Fruit fly (Drosophila melanogaster): ENCODE data around the gene Drsl1.

Drsl1 gene

dm6 chr3L:3319992-3320732 lies 15.4 kb downstream of the Drsl1 start:
- no peak for TF ChIP-seq pad (GFP tag; optimal IDR thresholded peaks at IDR 0.05)
- TF ChIP-seq bab1 (GFP tag; optimal IDR thresholded peaks at IDR 0.05) = peak; percentile 37
- TF ChIP-seq CG7045 (GFP tag; optimal IDR thresholded peaks at IDR 0.05) = no peak
- peak; percentile 0 for TF ChIP-seq toe (GFP tag; optimal IDR thresholded peaks at IDR 0.05)
- TF ChIP-seq tj (GFP tag; optimal IDR thresholded peaks at IDR 0.05) = no peak
- TF ChIP-seq cnc (optimal IDR thresholded peaks at IDR 0.05) = peak in 1 of 2 experiments; percentile 4
- peak; percentile 55 for TF ChIP-seq CG7101 (tag; optimal IDR thresholded peaks at IDR 0.05)
- peak; percentile 48 for TF ChIP-seq CG33017 (tag; optimal IDR thresholded peaks at IDR 0.05)
- peak; percentile 5 for TF ChIP-seq Crg-1 (GFP tag; optimal IDR thresholded peaks at IDR 0.05)
- no peak for TF ChIP-seq CG11617 (GFP tag; optimal IDR thresholded peaks at IDR 0.05)
- TF ChIP-seq ovo (GFP tag; optimal IDR thresholded peaks at IDR 0.05) = no peak
- TF ChIP-seq Hr96 (GFP tag; optimal IDR thresholded peaks at IDR 0.05) = peak; percentile 5
- TF ChIP-seq Clk (GFP tag; optimal IDR thresholded peaks at IDR 0.05) = peak; percentile 35
- TF ChIP-seq Mnt (GFP tag; optimal IDR thresholded peaks at IDR 0.05) = no peak
- no peak for TF ChIP-seq kay (GFP tag; ENCODE audit: borderline replicate concordance)
- TF ChIP-seq cic (GFP tag; optimal IDR thresholded peaks at IDR 0.05) = peak; percentile 75
- peak; percentile 34 for TF ChIP-seq CG12768 (GFP tag; optimal IDR thresholded peaks at IDR 0.05)

DNA sequence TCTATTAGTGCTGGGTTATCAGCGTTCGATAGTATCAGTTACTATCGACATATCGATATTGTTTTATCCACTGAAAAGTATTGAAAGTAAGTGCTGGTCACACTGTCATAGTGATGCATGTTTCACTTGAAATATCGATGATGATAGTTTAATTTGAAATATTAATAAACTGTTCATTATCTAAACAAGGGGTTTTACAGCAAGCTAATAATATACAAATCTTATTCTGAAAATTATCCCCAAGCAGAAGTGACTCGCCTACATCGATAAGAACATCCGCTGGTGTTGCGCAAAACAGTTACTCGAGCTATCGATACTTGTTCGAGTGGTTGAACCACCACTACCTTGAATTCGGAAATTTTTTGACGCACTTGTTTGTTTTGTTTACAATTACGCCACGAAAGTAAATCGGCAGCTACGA lies 16.4 kb downstream of the Drsl1 start, which contains the start of the genes PIG-C, CG12016 and Dpm2:
Gene PIG-C (minus strand): TSS at position 10 of the 421 bp plus-strand sequence.
Gene CG12016 (plus strand): TSS at position 333 of the 421 bp plus-strand sequence.
Gene Dpm2 (plus strand): TSS at position 333 of the 421 bp plus-strand sequence.
- TF ChIP-seq CG33017 (tag; optimal IDR thresholded peaks at IDR 0.05) (peak; percentile 66), CG14711 (tag; optimal IDR thresholded peaks at IDR 0.05) (peak; percentile 53), CG11617 (GFP tag; optimal IDR thresholded peaks at IDR 0.05) (peak; percentile 59), kay (GFP tag; ENCODE audit: borderline replicate concordance) (no peak), bab1 (GFP tag; optimal IDR thresholded peaks at IDR 0.05) (peak; percentile 75), CG7045 (GFP tag; optimal IDR thresholded peaks at IDR 0.05) (peak; percentile 54), cnc (optimal IDR thresholded peaks at IDR 0.05) (no peak), toe (GFP tag; optimal IDR thresholded peaks at IDR 0.05) (peak; percentile 92), CG12768 (GFP tag; optimal IDR thresholded peaks at IDR 0.05) (peak; percentile 40), CG7101 (tag; optimal IDR thresholded peaks at IDR 0.05) (peak; percentile 75), Clk (GFP tag; optimal IDR thresholded peaks at IDR 0.05) (peak; percentile 44), cic (GFP tag; optimal IDR thresholded peaks at IDR 0.05) (no peak), pad (GFP tag; optimal IDR thresholded peaks at IDR 0.05) (peak; percentile 54), CG5204 (GFP tag; optimal IDR thresholded peaks at IDR 0.05) (no peak), ovo (GFP tag; optimal IDR thresholded peaks at IDR 0.05) (peak; percentile 49), CG1620 (GFP tag; optimal IDR thresholded peaks at IDR 0.05) (peak; percentile 81), tj (GFP tag; optimal IDR thresholded peaks at IDR 0.05) (peak; percentile 40), Mnt (GFP tag; optimal IDR thresholded peaks at IDR 0.05) (peak; percentile 76), Crg-1 (GFP tag; optimal IDR thresholded peaks at IDR 0.05) (peak; percentile 65), Hr96 (GFP tag; optimal IDR thresholded peaks at IDR 0.05) (peak; percentile 85)

- TF ChIP-seq bab1 (GFP tag; optimal IDR thresholded peaks at IDR 0.05) (no peak), pad (GFP tag; optimal IDR thresholded peaks at IDR 0.05) (no peak), Clk (GFP tag; optimal IDR thresholded peaks at IDR 0.05) (no peak), CG33017 (tag; optimal IDR thresholded peaks at IDR 0.05) (no peak), CG1620 (GFP tag; optimal IDR thresholded peaks at IDR 0.05) (no peak), CG14711 (tag; optimal IDR thresholded peaks at IDR 0.05) (no peak), tj (GFP tag; optimal IDR thresholded peaks at IDR 0.05) (no peak), toe (GFP tag; optimal IDR thresholded peaks at IDR 0.05) (no peak), cic (GFP tag; optimal IDR thresholded peaks at IDR 0.05) (no peak), Crg-1 (GFP tag; optimal IDR thresholded peaks at IDR 0.05) (no peak)
These were observed 19.1 kb downstream of the Drsl1 start, which contains the start of gene Drsl5 for dm6 chr3L:3316441-3316840. TSS of gene Drsl5 (plus strand) at chr3L:3316781.

- TF ChIP-seq CG11617 (GFP tag; optimal IDR thresholded peaks at IDR 0.05) (no peak), bab1 (GFP tag; optimal IDR thresholded peaks at IDR 0.05) (peak; percentile 22), CG7101 (tag; optimal IDR thresholded peaks at IDR 0.05) (no peak), CG1620 (GFP tag; optimal IDR thresholded peaks at IDR 0.05) (no peak)
These were observed 20.3 kb downstream of the Drsl1 start, which contains the start of gene Drsl4 for dm6 chr3L:3315288-3315687. TSS of gene Drsl4 (plus strand) at chr3L:3315620.

- TF ChIP-seq ovo (GFP tag; optimal IDR thresholded peaks at IDR 0.05) = no peak
- TF ChIP-seq CG7045 (GFP tag; optimal IDR thresholded peaks at IDR 0.05) = no peak
- no peak for TF ChIP-seq kay (GFP tag; ENCODE audit: borderline replicate concordance)
- no peak for TF ChIP-seq cnc (optimal IDR thresholded peaks at IDR 0.05)
- no peak for TF ChIP-seq CG14711 (tag; optimal IDR thresholded peaks at IDR 0.05)
- TF ChIP-seq pad (GFP tag; optimal IDR thresholded peaks at IDR 0.05) = no peak
- no peak for TF ChIP-seq CG12768 (GFP tag; optimal IDR thresholded peaks at IDR 0.05)
- TF ChIP-seq CG11617 (GFP tag; optimal IDR thresholded peaks at IDR 0.05) = no peak
- no peak for TF ChIP-seq CG1620 (GFP tag; optimal IDR thresholded peaks at IDR 0.05)
- TF ChIP-seq Crg-1 (GFP tag; optimal IDR thresholded peaks at IDR 0.05) = no peak
- no peak for TF ChIP-seq CG5204 (GFP tag; optimal IDR thresholded peaks at IDR 0.05)
These were observed 20.9 kb downstream of the Drsl1 start, which contains the start of gene Drsl3 for dm6 chr3L:3314696-3315095. TSS of gene Drsl3 (plus strand) at chr3L:3314996.

- TF ChIP-seq CG14711 (tag; optimal IDR thresholded peaks at IDR 0.05) (no peak), Mnt (GFP tag; optimal IDR thresholded peaks at IDR 0.05) (no peak), CG7045 (GFP tag; optimal IDR thresholded peaks at IDR 0.05) (no peak), ovo (GFP tag; optimal IDR thresholded peaks at IDR 0.05) (no peak), CG11617 (GFP tag; optimal IDR thresholded peaks at IDR 0.05) (no peak), pad (GFP tag; optimal IDR thresholded peaks at IDR 0.05) (no peak), Crg-1 (GFP tag; optimal IDR thresholded peaks at IDR 0.05) (no peak), kay (GFP tag; ENCODE audit: borderline replicate concordance) (no peak), Hr96 (GFP tag; optimal IDR thresholded peaks at IDR 0.05) (no peak), Clk (GFP tag; optimal IDR thresholded peaks at IDR 0.05) (no peak), CG1620 (GFP tag; optimal IDR thresholded peaks at IDR 0.05) (no peak), CG33017 (tag; optimal IDR thresholded peaks at IDR 0.05) (no peak), tj (GFP tag; optimal IDR thresholded peaks at IDR 0.05) (no peak), toe (GFP tag; optimal IDR thresholded peaks at IDR 0.05) (no peak), cic (GFP tag; optimal IDR thresholded peaks at IDR 0.05) (no peak), CG12768 (GFP tag; optimal IDR thresholded peaks at IDR 0.05) (no peak), cnc (optimal IDR thresholded peaks at IDR 0.05) (no peak), CG5204 (GFP tag; optimal IDR thresholded peaks at IDR 0.05) (no peak)
These were observed 21.5 kb downstream of the Drsl1 start, which contains the start of gene Drsl2 for dm6 chr3L:3314049-3314448. TSS of gene Drsl2 (plus strand) at chr3L:3314349.

Data from whole organism, adult.